Worm (Caenorhabditis elegans): Measurements from ENCODE around the gene str-89.

Gene str-89

ce11 chrV:17660003-17660402 lies 8.6 kb upstream of the str-89 start, which contains the start of gene dgat-2:
Gene dgat-2, plus strand, starts transcription at chrV:17660303.
- TF ChIP-seq ceh-8 (GFP tag; optimal IDR thresholded peaks at IDR 0.05): no peak
- TF ChIP-seq zip-4 (GFP tag; optimal IDR thresholded peaks at IDR 0.05): no peak
- no peak for TF ChIP-seq F16B12.6 (tag; optimal IDR thresholded peaks at IDR 0.05)
- TF ChIP-seq blmp-1 (tag; optimal IDR thresholded peaks at IDR 0.05): no peak

ce11 chrV:17662260-17662659 lies 6.4 kb upstream of the str-89 start:
- TF ChIP-seq lin-35 (GFP tag; optimal IDR thresholded peaks at IDR 0.05): peak in 1 of 2 experiments; percentile 4
- no peak for TF ChIP-seq jun-1 (tag; optimal IDR thresholded peaks at IDR 0.05)
- no peak for TF ChIP-seq F16B12.6 (tag; optimal IDR thresholded peaks at IDR 0.05)
- peak; percentile 69 for TF ChIP-seq pqm-1 (tag; optimal IDR thresholded peaks at IDR 0.05)
- no peak for TF ChIP-seq zip-4 (GFP tag; optimal IDR thresholded peaks at IDR 0.05)
- peak; percentile 44 for TF ChIP-seq nhr-20 (tag; optimal IDR thresholded peaks at IDR 0.05)
- TF ChIP-seq elt-2 (tag; optimal IDR thresholded peaks at IDR 0.05): peak; percentile 93

ce11 chrV:17664367-17664766 lies 4.3 kb upstream of the str-89 start:
- TF ChIP-seq ceh-63 (GFP tag; optimal IDR thresholded peaks at IDR 0.05): no peak
- TF ChIP-seq hpl-2 (GFP tag; optimal IDR thresholded peaks at IDR 0.05): no peak
- no peak for TF ChIP-seq F16B12.6 (tag; optimal IDR thresholded peaks at IDR 0.05)
- no peak for TF ChIP-seq lin-15B (tag; optimal IDR thresholded peaks at IDR 0.05)

- TF ChIP-seq hpl-2 (GFP tag; optimal IDR thresholded peaks at IDR 0.05) (no peak), nhr-76 (tag; optimal IDR thresholded peaks at IDR 0.05) (no peak), nhr-237 (tag; optimal IDR thresholded peaks at IDR 0.05) (no peak), tlp-1 (tag; optimal IDR thresholded peaks at IDR 0.05) (no peak), nhr-20 (tag; optimal IDR thresholded peaks at IDR 0.05) (no peak), elt-2 (tag; optimal IDR thresholded peaks at IDR 0.05) (no peak)
Measured at ce11 chrV:17665906-17666305, 2.7 kb upstream of the str-89 start, which contains the start of gene F59A1.11. Gene F59A1.11, minus strand, starts transcription at chrV:17666006.

DNA sequence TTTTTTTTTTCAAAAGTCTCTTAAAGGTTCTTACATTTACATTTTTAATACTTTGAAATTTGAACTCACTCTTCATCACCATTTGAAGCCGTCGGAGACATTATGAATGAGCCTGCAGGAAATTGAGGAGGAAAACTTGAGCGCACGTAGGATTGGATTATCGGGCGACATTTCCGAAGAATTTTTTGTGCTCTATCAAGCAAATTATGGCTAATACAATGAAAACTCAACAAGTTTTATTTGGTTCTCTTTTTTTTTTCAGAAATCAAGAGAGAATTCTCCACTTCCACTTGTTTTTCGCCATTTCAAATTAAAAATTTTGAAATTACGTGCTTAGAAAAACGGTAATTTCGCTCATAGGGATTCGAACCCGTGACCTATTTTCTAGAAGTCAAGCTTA lies 955 bp upstream of the str-89 start, which contains the start of gene F59A1.12:
Gene F59A1.12 (minus strand): TSS at position 101 of the 400 bp plus-strand sequence.
- TF ChIP-seq pag-3 (tag; optimal IDR thresholded peaks at IDR 0.05; ENCODE audit: borderline replicate concordance, insufficient read depth) (no peak), lin-15B (tag; optimal IDR thresholded peaks at IDR 0.05) (no peak), sox-4 (tag; optimal IDR thresholded peaks at IDR 0.05) (no peak), aha-1 (tag; optimal IDR thresholded peaks at IDR 0.05) (no peak), nhr-85 (tag) (no peak), unc-62 (GFP tag; optimal IDR thresholded peaks at IDR 0.05) (no peak), fkh-8 (tag; optimal IDR thresholded peaks at IDR 0.05) (no peak)

DNA sequence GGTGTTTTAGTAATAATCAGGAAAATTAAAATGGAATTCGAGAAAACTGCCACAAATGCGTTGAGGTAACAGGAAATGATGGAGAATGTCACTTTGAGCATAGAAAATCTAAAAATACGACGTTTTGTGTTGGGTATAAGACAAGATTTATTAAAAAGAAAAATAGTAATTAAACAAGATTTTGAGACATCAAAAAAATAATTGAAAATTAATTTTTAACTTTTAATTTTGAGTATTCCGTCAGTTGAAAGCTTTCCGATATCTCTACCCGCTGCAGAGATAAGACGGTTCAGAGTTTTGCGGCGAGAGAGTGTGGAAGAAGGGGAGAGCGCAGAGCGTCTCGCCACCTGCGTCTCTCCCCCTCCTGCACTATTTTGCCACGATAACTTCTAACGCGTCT lies 4.7 kb downstream of the str-89 start, which contains the start of gene str-93:
Gene str-93 (minus strand): TSS at position 101 of the 400 bp plus-strand sequence.
- TF ChIP-seq mef-2 (tag; optimal IDR thresholded peaks at IDR 0.05) (no peak), hlh-17 (GFP tag; optimal IDR thresholded peaks at IDR 0.05; ENCODE audit: borderline replicate concordance) (no peak), lin-13 (GFP tag; optimal IDR thresholded peaks at IDR 0.05) (no peak), rnt-1 (tag; optimal IDR thresholded peaks at IDR 0.05) (no peak), fkh-4 (tag; optimal IDR thresholded peaks at IDR 0.05; ENCODE audit: borderline replicate concordance) (no peak), alr-1 (tag; optimal IDR thresholded peaks at IDR 0.05; ENCODE audit: borderline replicate concordance) (no peak), ceh-8 (GFP tag; optimal IDR thresholded peaks at IDR 0.05) (no peak), sptf-1 (tag; optimal IDR thresholded peaks at IDR 0.05) (no peak)

DNA sequence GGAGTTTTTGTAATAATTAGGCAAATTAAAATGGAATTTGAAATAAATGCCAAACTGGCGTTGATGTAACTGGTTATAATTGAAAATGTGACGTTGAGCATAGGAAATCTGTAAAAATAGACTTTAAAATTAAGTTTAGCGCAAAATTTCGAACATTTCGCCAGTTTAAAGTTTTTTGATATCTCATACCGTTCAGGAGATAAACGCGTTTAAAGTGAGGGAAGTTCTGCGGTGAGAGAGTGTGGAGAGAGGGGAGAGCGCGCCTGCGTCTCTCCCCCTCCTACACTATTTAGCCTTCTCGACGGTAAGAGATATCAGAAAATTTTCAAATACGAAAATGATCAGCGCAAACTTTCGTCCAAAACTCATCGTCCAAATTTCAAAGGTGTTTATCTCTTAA lies 7.9 kb downstream of the str-89 start, which contains the start of gene str-92:
Gene str-92 (minus strand): TSS at position 101 of the 400 bp plus-strand sequence.
- no peak for TF ChIP-seq nhr-77 (tag; optimal IDR thresholded peaks at IDR 0.05)
- no peak for TF ChIP-seq zip-4 (GFP tag; optimal IDR thresholded peaks at IDR 0.05)

Data from whole organism, L1 larva.